Worm (Caenorhabditis elegans) whole organism, midembryonic: ENCODE results near the gene F59A7.7.

Experiments
- T22C8.4 ChIP-seq: fragments of 200-800 bp; sonication (Bioruptor generic); IDR thresholded peaks from 2 replicates; pipeline ENCODE4 v1.3.6; 2022; ENCODE audit warnings: missing genetic modification characterization, missing compliant biosample characterization
- flt-1 ChIP-seq: fragments of 200-800 bp; sonication (Bioruptor generic); IDR thresholded peaks from 2 replicates; pipeline ENCODE4 v1.3.6; 2022; ENCODE audit warnings: missing genetic modification characterization, missing compliant biosample characterization
- med-1 ChIP-seq: sonication (generic microtip); optimal IDR thresholded peaks from 2 replicates; lab custom pipeline; 2017; ENCODE audit warnings: missing genetic modification characterization, mild to moderate bottlenecking, missing compliant biosample characterization, antibody characterized with exemption, missing genetic modification reagents; ENCODE audit not compliant: insufficient read depth
- ref-1 ChIP-seq: fragments of 200-800 bp; sonication (Bioruptor generic); conservative IDR thresholded peaks from 2 replicates; pipeline ENCODE4 v1.3.6; 2022; ENCODE audit warnings: missing genetic modification reagents, missing genetic modification characterization, missing compliant biosample characterization
- tab-1 ChIP-seq: fragments of 200-800 bp; sonication (Bioruptor generic); IDR thresholded peaks from 2 replicates; pipeline ENCODE4 v1.3.6; 2022; ENCODE audit warnings: missing genetic modification characterization, missing compliant biosample characterization
- ztf-23 ChIP-seq: fragments of 200-800 bp; sonication (Bioruptor generic); IDR thresholded peaks from 2 replicates; pipeline ENCODE4 v1.3.6; 2022; ENCODE audit warnings: missing genetic modification reagents, missing genetic modification characterization, missing compliant biosample characterization
- ztf-29 ChIP-seq: fragments of 200-800 bp; sonication (Bioruptor generic); IDR thresholded peaks from 2 replicates; pipeline ENCODE4 v1.3.6; 2022; ENCODE audit warnings: missing genetic modification reagents, missing genetic modification characterization, missing compliant biosample characterization

ce11 chrV:1978968-1979367 is 32.9 kb upstream of the F59A7.7 start, which contains the start of gene T08B1.4:
- no peak for TF ChIP-seq ref-1 (GFP tag; lab: Robert Waterston, UW)
- no peak for TF ChIP-seq flt-1 (GFP tag; lab: Robert Waterston, UW)
- TF ChIP-seq T22C8.4 (GFP tag; lab: Robert Waterston, UW) = no peak
- no peak for TF ChIP-seq tab-1 (GFP tag; lab: Robert Waterston, UW)
- no peak for TF ChIP-seq ztf-23
- TF ChIP-seq med-1 (GFP tag; lab: Kevin White, UChicago) = no peak
- no peak for TF ChIP-seq ztf-29 (GFP tag; lab: Robert Waterston, UW)
